Fruit fly (Drosophila melanogaster) whole organism, embryonic: ENCODE results near the gene kis.

Source experiments
- C15 ChIP-seq: fragments of 200-800 bp; sonication (Bioruptor generic); IDR thresholded peaks from 3 replicates; pipeline ENCODE4 v1.3.6; 2022; ENCODE audit warnings: missing biosample characterization, missing genetic modification characterization
- CG10147 ChIP-seq: fragments of 200-800 bp; sonication (Bioruptor generic); optimal IDR thresholded peaks from 2 replicates; lab custom pipeline; 2019; ENCODE audit warnings: missing biosample characterization, mild to moderate bottlenecking, missing genetic modification characterization, moderate library complexity
- CG10267 ChIP-seq: fragments of 200-800 bp; sonication (Bioruptor generic); optimal IDR thresholded peaks from 2 replicates; lab custom pipeline; 2018; ENCODE audit warnings: missing biosample characterization, mild to moderate bottlenecking, missing genetic modification characterization, moderate library complexity
- CG10654 ChIP-seq: fragments of 200-800 bp; sonication (Bioruptor generic); optimal IDR thresholded peaks from 2 replicates; lab custom pipeline; 2016; ENCODE audit warnings: missing biosample characterization, missing genetic modification characterization
- CG11695 ChIP-seq: fragments of 200-800 bp; sonication (Bioruptor generic); IDR thresholded peaks from 3 replicates; pipeline ENCODE4 v1.3.6; 2022; ENCODE audit warnings: missing biosample characterization, missing genetic modification characterization
- CG12155 ChIP-seq: fragments of 200-800 bp; sonication (Bioruptor generic); optimal IDR thresholded peaks from 3 replicates; lab custom pipeline; 2016; ENCODE audit warnings: missing biosample characterization, missing genetic modification characterization
- CG13287 ChIP-seq: fragments of 200-800 bp; sonication (Bioruptor generic); IDR thresholded peaks from 2 replicates; pipeline ENCODE4 v1.3.6; 2022; ENCODE audit warnings: missing biosample characterization, missing genetic modification characterization; ENCODE audit not compliant: partially characterized antibody
- CG1647 ChIP-seq: fragments of 200-800 bp; sonication (Bioruptor generic); optimal IDR thresholded peaks from 3 replicates; lab custom pipeline; 2016; ENCODE audit warnings: missing biosample characterization, missing genetic modification characterization
- CG16779 ChIP-seq: fragments of 200-800 bp; sonication (Bioruptor generic); IDR thresholded peaks from 2 replicates; pipeline ENCODE4 v1.3.6; 2022; ENCODE audit warnings: missing biosample characterization, missing genetic modification characterization
- CG2712 ChIP-seq: fragments of 200-800 bp; optimal IDR thresholded peaks from 3 replicates; lab custom pipeline; 2019; ENCODE audit warnings: missing biosample characterization, mild to moderate bottlenecking, missing genetic modification characterization, moderate library complexity
- CG30020 ChIP-seq: fragments of 200-800 bp; optimal IDR thresholded peaks from 2 replicates; lab custom pipeline; 2019; ENCODE audit warnings: missing biosample characterization, mild to moderate bottlenecking, missing genetic modification characterization, moderate library complexity
- CG3065 ChIP-seq: fragments of 200-800 bp; sonication (Bioruptor generic); optimal IDR thresholded peaks from 2 replicates; lab custom pipeline; 2016; ENCODE audit warnings: missing biosample characterization, missing genetic modification characterization
- CG3407 ChIP-seq: fragments of 200-800 bp; sonication (Bioruptor generic); optimal IDR thresholded peaks from 2 replicates; lab custom pipeline; 2018; ENCODE audit warnings: missing biosample characterization, mild to moderate bottlenecking, missing genetic modification characterization
- CG4404 ChIP-seq: fragments of 200-800 bp; sonication (Bioruptor generic); IDR thresholded peaks from 2 replicates; pipeline ENCODE4 v1.3.6; 2022; ENCODE audit warnings: missing biosample characterization, missing genetic modification characterization
- CG7271 ChIP-seq: fragments of 200-800 bp; sonication (Bioruptor generic); optimal IDR thresholded peaks from 2 replicates; lab custom pipeline; 2018; ENCODE audit warnings: missing biosample characterization, mild to moderate bottlenecking, missing genetic modification characterization, moderate library complexity
- CG9932 ChIP-seq: fragments of 200-800 bp; sonication (Bioruptor generic); IDR thresholded peaks from 2 replicates; pipeline ENCODE4 v1.3.6; 2022; ENCODE audit warnings: missing biosample characterization, missing genetic modification characterization
- D19A ChIP-seq: fragments of 200-800 bp; optimal IDR thresholded peaks from 3 replicates; lab custom pipeline; 2019; ENCODE audit warnings: missing biosample characterization, mild to moderate bottlenecking, missing genetic modification characterization, moderate library complexity
- Deaf1 ChIP-seq: fragments of 200-800 bp; optimal IDR thresholded peaks from 3 replicates; lab custom pipeline; 2019; ENCODE audit warnings: missing biosample characterization, mild to moderate bottlenecking, missing genetic modification characterization, moderate library complexity
- Doc3 ChIP-seq: fragments of 200-800 bp; sonication (Bioruptor generic); IDR thresholded peaks from 3 replicates; pipeline ENCODE4 v1.3.6; 2022; ENCODE audit warnings: missing biosample characterization, missing genetic modification characterization; ENCODE audit not compliant: partially characterized antibody
- E2f1 ChIP-seq: fragments of 200-800 bp; sonication (Bioruptor generic); IDR thresholded peaks from 2 replicates; pipeline ENCODE4 v1.3.6; 2022; ENCODE audit warnings: missing biosample characterization, missing genetic modification characterization
- HLH4C ChIP-seq: fragments of 200-800 bp; sonication (Bioruptor generic); IDR thresholded peaks from 3 replicates; pipeline ENCODE4 v1.3.6; 2022; ENCODE audit warnings: missing biosample characterization, missing genetic modification characterization; ENCODE audit not compliant: partially characterized antibody
- Med ChIP-seq: fragments of 200-800 bp; sonication (Bioruptor generic); peaks from one replicate; lab custom pipeline; 2016; ENCODE audit warnings: missing biosample characterization, missing genetic modification characterization, mild to moderate bottlenecking, inconsistent platforms, moderate library complexity
- Poxn ChIP-seq: fragments of 200-800 bp; sonication (Bioruptor generic); IDR thresholded peaks from 2 replicates; pipeline ENCODE4 v1.3.6; 2022; ENCODE audit warnings: missing biosample characterization, missing genetic modification characterization
- Side ChIP-seq: fragments of 200-800 bp; sonication (Bioruptor generic); optimal IDR thresholded peaks from 2 replicates; lab custom pipeline; 2016; ENCODE audit warnings: missing biosample characterization, missing genetic modification characterization
- Spps ChIP-seq: fragments of 200-800 bp; sonication (Bioruptor generic); optimal IDR thresholded peaks from 2 replicates; lab custom pipeline; 2018; ENCODE audit warnings: missing biosample characterization, mild to moderate bottlenecking, missing genetic modification characterization
- Sry-β ChIP-seq: fragments of 200-800 bp; sonication (Bioruptor generic); optimal IDR thresholded peaks from 2 replicates; lab custom pipeline; 2018; ENCODE audit warnings: missing biosample characterization, mild to moderate bottlenecking, missing genetic modification characterization, moderate library complexity
- Ssrp ChIP-seq: fragments of 200-800 bp; sonication (Bioruptor generic); optimal IDR thresholded peaks from 2 replicates; lab custom pipeline; 2018; ENCODE audit warnings: missing biosample characterization, mild to moderate bottlenecking, missing genetic modification characterization, moderate library complexity
- amos ChIP-seq: fragments of 200-800 bp; sonication (Bioruptor generic); IDR thresholded peaks from 2 replicates; pipeline ENCODE4 v1.3.6; 2022; ENCODE audit warnings: missing biosample characterization, missing genetic modification characterization; ENCODE audit not compliant: partially characterized antibody
- da ChIP-seq: fragments of 200-800 bp; sonication (Bioruptor generic); optimal IDR thresholded peaks from 2 replicates; lab custom pipeline; 2016; ENCODE audit warnings: missing biosample characterization, missing genetic modification characterization
- dmrt99B ChIP-seq: fragments of 200-800 bp; sonication (Bioruptor generic); optimal IDR thresholded peaks from 2 replicates; lab custom pipeline; 2018; ENCODE audit warnings: missing biosample characterization, mild to moderate bottlenecking, missing genetic modification characterization, moderate library complexity
- ewg ChIP-seq: fragments of 200-800 bp; sonication (Bioruptor generic); optimal IDR thresholded peaks from 3 replicates; lab custom pipeline; 2017; ENCODE audit warnings: mild to moderate bottlenecking, missing biosample characterization, missing genetic modification reagents, missing genetic modification characterization
- exex ChIP-seq: fragments of 200-800 bp; sonication (Bioruptor generic); optimal IDR thresholded peaks from 4 replicates; lab custom pipeline; 2018; ENCODE audit warnings: missing biosample characterization, mild to moderate bottlenecking, missing genetic modification characterization, moderate library complexity
- eyg ChIP-seq: fragments of 200-800 bp; sonication (Bioruptor generic); optimal IDR thresholded peaks from 3 replicates; lab custom pipeline; 2016; ENCODE audit warnings: missing biosample characterization, missing genetic modification characterization
- gfzf ChIP-seq: fragments of 200-800 bp; sonication (Bioruptor generic); optimal IDR thresholded peaks from 2 replicates; lab custom pipeline; 2016; ENCODE audit warnings: missing biosample characterization, mild to moderate bottlenecking, missing genetic modification characterization, moderate library complexity
- grn ChIP-seq: fragments of 200-800 bp; sonication (Bioruptor generic); optimal IDR thresholded peaks from 3 replicates; lab custom pipeline; 2017; ENCODE audit warnings: missing biosample characterization, missing genetic modification characterization
- her ChIP-seq: fragments of 200-800 bp; sonication (Bioruptor generic); optimal IDR thresholded peaks from 2 replicates; lab custom pipeline; 2016; ENCODE audit warnings: missing biosample characterization, missing genetic modification characterization
- inv ChIP-seq: fragments of 200-800 bp; sonication (Bioruptor generic); IDR thresholded peaks from 2 replicates; pipeline ENCODE4 v1.3.6; 2022; ENCODE audit warnings: missing biosample characterization, missing genetic modification characterization; ENCODE audit not compliant: partially characterized antibody
- jigr1 ChIP-seq: fragments of 200-800 bp; sonication (Bioruptor generic); IDR thresholded peaks from 3 replicates; pipeline ENCODE4 v1.3.6; 2022; ENCODE audit warnings: missing biosample characterization, missing genetic modification characterization
- nom ChIP-seq: fragments of 200-800 bp; sonication (Bioruptor generic); optimal IDR thresholded peaks from 2 replicates; lab custom pipeline; 2017; ENCODE audit warnings: missing biosample characterization, missing genetic modification characterization, mild to moderate bottlenecking, moderate library complexity, missing genetic modification reagents
- rib ChIP-seq: fragments of 200-800 bp; sonication (Bioruptor generic); IDR thresholded peaks from 2 replicates; pipeline ENCODE4 v1.3.6; 2022; ENCODE audit warnings: missing biosample characterization, missing genetic modification characterization
- scrt ChIP-seq: fragments of 200-800 bp; sonication (Bioruptor generic); optimal IDR thresholded peaks from 2 replicates; lab custom pipeline; 2018; ENCODE audit warnings: missing biosample characterization, mild to moderate bottlenecking, missing genetic modification characterization, moderate library complexity
- shn ChIP-seq: fragments of 200-800 bp; sonication (Bioruptor generic); optimal IDR thresholded peaks from 3 replicates; lab custom pipeline; 2016; ENCODE audit warnings: missing biosample characterization, missing genetic modification characterization
- ssp ChIP-seq: fragments of 200-800 bp; sonication (Bioruptor generic); IDR thresholded peaks from 2 replicates; pipeline ENCODE4 v1.3.6; 2022; ENCODE audit warnings: missing biosample characterization, missing genetic modification characterization
- sug ChIP-seq: fragments of 200-800 bp; optimal IDR thresholded peaks from 2 replicates; lab custom pipeline; 2019; ENCODE audit warnings: missing biosample characterization, mild to moderate bottlenecking, missing genetic modification characterization, moderate library complexity
- tap ChIP-seq: fragments of 200-800 bp; optimal IDR thresholded peaks from 3 replicates; lab custom pipeline; 2019; ENCODE audit warnings: missing biosample characterization, mild to moderate bottlenecking, missing genetic modification characterization, moderate library complexity
- wor ChIP-seq: fragments of 200-800 bp; sonication (Bioruptor generic); IDR thresholded peaks from 2 replicates; pipeline ENCODE4 v1.3.6; 2022; ENCODE audit warnings: missing biosample characterization, missing genetic modification characterization
- zen2 ChIP-seq: fragments of 200-800 bp; sonication (Bioruptor generic); IDR thresholded peaks from 3 replicates; pipeline ENCODE4 v1.3.6; 2022; ENCODE audit warnings: missing biosample characterization, missing genetic modification characterization; ENCODE audit not compliant: partially characterized antibody
- zfh1 ChIP-seq: fragments of 200-800 bp; sonication (Bioruptor generic); IDR thresholded peaks from 3 replicates; pipeline ENCODE4 v1.3.6; 2022; ENCODE audit warnings: missing biosample characterization, missing genetic modification characterization

Gene kis

DNA sequence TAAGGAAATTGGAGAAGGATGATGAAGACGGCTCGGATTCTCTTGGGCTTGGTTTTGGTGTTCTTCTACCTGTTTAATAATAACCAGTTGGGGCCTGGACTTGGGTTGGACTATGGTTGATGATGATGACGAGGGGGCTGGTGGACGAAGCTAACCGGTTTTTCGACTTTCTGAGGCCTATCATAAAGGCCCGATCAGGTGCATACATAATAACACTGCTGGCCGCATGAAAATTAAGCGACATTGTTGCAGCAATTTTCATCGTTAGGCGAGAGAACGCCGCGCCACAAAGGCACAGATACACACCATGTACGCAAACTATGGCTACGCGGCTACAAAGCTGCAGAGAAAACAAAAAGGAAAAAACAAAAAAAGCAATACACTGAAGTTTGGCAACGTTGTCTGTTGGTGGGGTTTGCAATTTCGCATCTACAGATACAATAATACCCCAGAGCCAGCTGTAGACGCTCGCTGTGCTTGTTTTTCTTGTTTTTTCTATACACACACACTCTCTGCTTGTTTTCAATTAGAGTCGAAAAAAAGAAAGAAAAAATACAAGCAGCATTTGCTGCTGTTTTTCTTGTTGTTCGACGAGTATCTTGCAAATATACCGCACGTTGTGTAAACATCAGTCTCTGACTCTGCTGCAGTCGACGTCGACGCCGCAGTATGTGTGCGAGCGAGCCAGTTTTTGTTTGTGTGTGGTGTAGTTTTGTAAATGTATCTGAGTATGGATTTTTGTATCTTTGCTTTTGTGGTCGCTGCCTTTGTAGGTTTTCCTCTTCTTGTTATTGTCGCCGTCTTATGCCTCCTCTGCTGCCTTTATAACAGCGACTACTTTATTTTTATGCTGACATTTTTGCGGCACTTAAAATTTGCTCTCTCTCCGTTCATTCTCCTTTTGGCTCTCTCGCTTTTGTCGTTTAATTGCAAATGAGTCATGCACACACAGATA lies 84.2 kb downstream of the kis start (continued):
- TF ChIP-seq inv (GFP tag; lab: Robert Waterston, UW) (no peak), CG12155 (GFP tag; lab: Kevin White, UChicago) (peak; percentile 56), CG10267 (tag; lab: Kevin White, UChicago) (peak; percentile 26), zfh1 (no peak), Ssrp (tag; lab: Kevin White, UChicago) (no peak), nom (GFP tag; lab: Kevin White, UChicago) (peak; percentile 98), shn (GFP tag; lab: Kevin White, UChicago) (peak; percentile 54), E2f1 (GFP tag; lab: Robert Waterston, UW) (no peak), CG2712 (tag; lab: Kevin White, UChicago) (peak; percentile 61), CG30020 (tag; lab: Kevin White, UChicago) (no peak), scrt (GFP tag; lab: Kevin White, UChicago) (peak; percentile 84), tap (tag; lab: Kevin White, UChicago) (peak; percentile 41), Poxn (GFP tag; lab: Robert Waterston, UW) (no peak), rib (no peak), CG4404 (GFP tag; lab: Robert Waterston, UW) (no peak), Sry-β (GFP tag; lab: Kevin White, UChicago) (peak; percentile 17), jigr1 (no peak), dmrt99B (tag; lab: Kevin White, UChicago) (peak; percentile 70), HLH4C (GFP tag; lab: Robert Waterston, UW) (no peak), CG13287 (no peak), Doc3 (GFP tag; lab: Robert Waterston, UW) (no peak), C15 (GFP tag; lab: Robert Waterston, UW) (no peak), ewg (GFP tag; lab: Kevin White, UChicago) (peak; percentile 12), ssp (GFP tag; lab: Robert Waterston, UW) (no peak), CG3407 (GFP tag; lab: Kevin White, UChicago) (peak; percentile 100), CG11695 (GFP tag; lab: Robert Waterston, UW) (no peak), da (GFP tag; lab: Kevin White, UChicago) (no peak), exex (peak; percentile 82), CG1647 (peak; percentile 59), CG3065 (GFP tag; lab: Kevin White, UChicago) (peak; percentile 26), wor (GFP tag; lab: Robert Waterston, UW) (no peak), D19A (peak; percentile 37), Side (GFP tag; lab: Kevin White, UChicago) (peak; percentile 87), CG16779 (no peak), eyg (peak; percentile 74), grn (GFP tag; lab: Kevin White, UChicago) (peak; percentile 59), CG7271 (peak; percentile 43), Deaf1 (tag; lab: Kevin White, UChicago) (no peak), CG9932 (no peak), amos (GFP tag; lab: Robert Waterston, UW) (no peak), Spps (tag; lab: Kevin White, UChicago) (peak; percentile 57), sug (tag; lab: Kevin White, UChicago) (peak; percentile 85), gfzf (GFP tag; lab: Kevin White, UChicago) (no peak), Med (GFP tag; lab: Kevin White, UChicago) (peak; percentile 95), zen2 (no peak), CG10147 (GFP tag; lab: Kevin White, UChicago) (peak; percentile 82), CG10654 (GFP tag; lab: Kevin White, UChicago) (peak; percentile 37), her (GFP tag; lab: Kevin White, UChicago) (peak; percentile 68)
